Fruit fly (Drosophila melanogaster): ENCODE results near the gene PIG-Q.

The PIG-Q gene

DNA sequence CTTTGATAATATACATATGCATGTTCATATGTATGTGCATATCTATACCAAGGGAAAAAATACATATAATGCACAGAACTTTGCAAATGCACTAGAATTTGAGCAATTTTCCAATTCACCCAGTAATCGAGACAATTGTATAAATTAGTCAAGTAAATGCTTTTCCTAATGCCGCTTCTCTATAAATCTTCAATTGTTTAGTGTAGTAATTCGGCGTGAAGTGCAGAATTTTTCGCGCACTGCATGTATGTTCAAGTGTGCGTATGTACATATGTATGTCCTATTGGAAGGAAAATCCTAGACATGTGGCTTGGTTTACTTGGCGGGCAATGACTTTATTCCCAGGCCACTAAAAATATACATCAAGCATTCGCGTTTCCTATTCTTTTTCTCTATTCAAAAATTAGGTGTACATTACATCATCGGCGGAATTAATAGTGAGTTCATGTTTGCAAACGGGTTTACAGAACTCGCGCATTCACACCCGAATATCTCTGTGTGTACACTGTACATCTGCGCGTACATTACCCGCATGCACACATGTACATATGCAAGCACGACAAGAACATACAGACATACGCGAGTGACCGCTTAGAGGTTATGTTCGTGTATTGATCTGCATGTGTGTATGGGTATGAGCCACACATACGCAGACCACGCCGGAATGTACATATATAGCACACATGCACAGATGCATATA lies 39.9 kb upstream of the PIG-Q start:
- TF ChIP-seq Lpt (GFP tag; optimal IDR thresholded peaks at IDR 0.05) (peak; percentile 72), CG11762 (GFP tag; optimal IDR thresholded peaks at IDR 0.05; ENCODE audit: insufficient read depth) (peak; percentile 69), Eip93F (GFP tag; optimal IDR thresholded peaks at IDR 0.05) (no peak), spab (GFP tag; optimal IDR thresholded peaks at IDR 0.05) (peak; percentile 58), Eip75B (GFP tag; optimal IDR thresholded peaks at IDR 0.05) (peak; percentile 78), CG6854 (GFP tag; optimal IDR thresholded peaks at IDR 0.05) (no peak), cyc (GFP tag; optimal IDR thresholded peaks at IDR 0.05) (peak; percentile 64), OdsH (GFP tag; optimal IDR thresholded peaks at IDR 0.05) (peak; percentile 79), acj6 (GFP tag; optimal IDR thresholded peaks at IDR 0.05) (peak; percentile 82), eg (GFP tag; IDR thresholded peaks at IDR 0.05) (peak; percentile 78; the same call in 2 of the 3 replicates), CG4318 (GFP tag; optimal IDR thresholded peaks at IDR 0.05) (peak; percentile 58), topi (GFP tag; optimal IDR thresholded peaks at IDR 0.05) (peak; percentile 66), Sox14 (GFP tag; optimal IDR thresholded peaks at IDR 0.05) (peak; percentile 71), CG11294 (GFP tag; IDR thresholded peaks at IDR 0.05) (0 out of 2 replicates have a peak, but pooled peaks have one; percentile 44), fd85E (GFP tag; optimal IDR thresholded peaks at IDR 0.05) (peak; percentile 10), esn (GFP tag; optimal IDR thresholded peaks at IDR 0.05) (peak; percentile 70), net (GFP tag; optimal IDR thresholded peaks at IDR 0.05) (peak; percentile 83), Sox102F (GFP tag; optimal IDR thresholded peaks at IDR 0.05) (no peak), Ets96B (tag; optimal IDR thresholded peaks at IDR 0.05) (peak; percentile 74), CG8319 (GFP tag; optimal IDR thresholded peaks at IDR 0.05) (peak; percentile 57), CG8119 (GFP tag; IDR thresholded peaks at IDR 0.05) (peak; percentile 78), Hr38 (GFP tag; optimal IDR thresholded peaks at IDR 0.05) (no peak), salr (GFP tag; optimal IDR thresholded peaks at IDR 0.05) (no peak), dac (GFP tag; optimal IDR thresholded peaks at IDR 0.05) (peak; percentile 45), pdm3 (GFP tag; optimal IDR thresholded peaks at IDR 0.05) (peak; percentile 85), CG32006 (GFP tag; optimal IDR thresholded peaks at IDR 0.05) (peak; percentile 77), CG11902 (GFP tag; optimal IDR thresholded peaks at IDR 0.05) (peak; percentile 51), achi (GFP tag; optimal IDR thresholded peaks at IDR 0.05) (no peak), CG6163 (GFP tag; IDR thresholded peaks at IDR 0.05) (peak; percentile 82), Sox15 (GFP tag; optimal IDR thresholded peaks at IDR 0.05) (peak; percentile 60), svp (GFP tag) (peak; percentile 72), CG7368 (GFP tag; optimal IDR thresholded peaks at IDR 0.05) (no peak), Ets21C (GFP tag; optimal IDR thresholded peaks at IDR 0.05) (peak; percentile 50), CG6808 (GFP tag; optimal IDR thresholded peaks at IDR 0.05) (peak; percentile 44), CG3919 (GFP tag; optimal IDR thresholded peaks at IDR 0.05) (no peak), vri (GFP tag; optimal IDR thresholded peaks at IDR 0.05) (peak; percentile 87), Smox (GFP tag; optimal IDR thresholded peaks at IDR 0.05) (no peak), CG16779 (tag; optimal IDR thresholded peaks at IDR 0.05) (no peak), Gug (GFP tag; IDR thresholded peaks at IDR 0.05) (peak; percentile 76), dsx (GFP tag; optimal IDR thresholded peaks at IDR 0.05; ENCODE audit: poor library complexity, severe bottlenecking) (peak; percentile 49), CG1621 (tag; optimal IDR thresholded peaks at IDR 0.05) (peak; percentile 52), fd59A (GFP tag; optimal IDR thresholded peaks at IDR 0.05) (peak; percentile 57), Hr4 (GFP tag; optimal IDR thresholded peaks at IDR 0.05) (peak; percentile 79), CG8632 (GFP tag; optimal IDR thresholded peaks at IDR 0.05) (peak; percentile 67), Hr39 (GFP tag; optimal IDR thresholded peaks at IDR 0.05) (peak; percentile 73), CG6792 (GFP tag; optimal IDR thresholded peaks at IDR 0.05) (peak; percentile 69), Met (GFP tag; optimal IDR thresholded peaks at IDR 0.05) (no peak), lz (GFP tag; optimal IDR thresholded peaks at IDR 0.05) (peak; percentile 42), CG10631 (GFP tag; optimal IDR thresholded peaks at IDR 0.05) (peak; percentile 86), CG15336 (GFP tag; IDR thresholded peaks at IDR 0.05) (peak; percentile 75), fkh (GFP tag; optimal IDR thresholded peaks at IDR 0.05) (peak; percentile 83)
